Worm (Caenorhabditis elegans) whole organism, young adult: ENCODE data around the gene sra-39.

Experiments
- F23B12.7 ChIP-seq: sonication (generic microtip); optimal IDR thresholded peaks from 2 replicates; lab custom pipeline; 2017; ENCODE audit warnings: missing genetic modification characterization, mild to moderate bottlenecking, missing compliant biosample characterization, antibody characterized with exemption, moderate library complexity; ENCODE audit not compliant: insufficient read depth
- F57C9.4 ChIP-seq: sonication (generic microtip); optimal IDR thresholded peaks from 2 replicates; lab custom pipeline; 2017; ENCODE audit warnings: mild to moderate bottlenecking, missing genetic modification characterization, missing compliant biosample characterization
- aptf-3 ChIP-seq: fragments of 200-800 bp; sonication (Bioruptor generic); IDR thresholded peaks from 2 replicates; pipeline ENCODE4 v1.3.6; 2022; ENCODE audit warnings: missing genetic modification characterization, missing compliant biosample characterization
- attf-5 ChIP-seq: fragments of 200-800 bp; sonication (Bioruptor generic); optimal IDR thresholded peaks from 2 replicates; lab custom pipeline; 2018; ENCODE audit warnings: mild to moderate bottlenecking, missing genetic modification characterization, missing compliant biosample characterization
- bed-2 ChIP-seq: fragments of 200-800 bp; sonication (Bioruptor generic); IDR thresholded peaks from 2 replicates; pipeline ENCODE4 v1.3.6; 2022; ENCODE audit warnings: missing genetic modification reagents, missing genetic modification characterization, missing compliant biosample characterization
- ceh-58 ChIP-seq: fragments of 200-800 bp; sonication (Bioruptor generic); IDR thresholded peaks from 2 replicates; pipeline ENCODE4 v1.3.6; 2022; ENCODE audit warnings: missing genetic modification characterization, missing compliant biosample characterization
- ceh-91 ChIP-seq: fragments of 200-800 bp; sonication (Bioruptor generic); IDR thresholded peaks from 2 replicates; pipeline ENCODE4 v1.3.6; 2022; ENCODE audit warnings: missing genetic modification reagents, missing genetic modification characterization, missing compliant biosample characterization
- gei-17 ChIP-seq: fragments of 200-800 bp; sonication (Bioruptor generic); optimal IDR thresholded peaks from 2 replicates; lab custom pipeline; 2018; ENCODE audit warnings: mild to moderate bottlenecking, missing genetic modification characterization, missing compliant biosample characterization
- let-607 ChIP-seq, 2 experiments: fragments of 200-800 bp in 1 of 2; sonication (Bioruptor generic) in 1 of 2; sonication (generic microtip) in 1 of 2; optimal IDR thresholded peaks; 2 replicates each; lab custom pipeline; 2016 to 2018; ENCODE audit warnings: mild to moderate bottlenecking in 2 of 2, missing compliant biosample characterization in 2 of 2, missing genetic modification characterization in 2 of 2, moderate library complexity in 2 of 2, missing genotype in 1 of 2
- nfya-1 ChIP-seq: sonication (generic microtip); optimal IDR thresholded peaks from 2 replicates; lab custom pipeline; 2017; ENCODE audit warnings: antibody characterized with exemption, missing compliant biosample characterization, missing genetic modification characterization, borderline replicate concordance; ENCODE audit not compliant: insufficient read depth
- pha-4 ChIP-seq: fragments of 150-350 bp; sonication (generic microtip); optimal IDR thresholded peaks from 2 replicates; lab custom pipeline; 2014; ENCODE audit warnings: missing biosample characterization, missing genetic modification reagents, missing genetic modification characterization
- snpc-1.1 ChIP-seq: sonication (generic microtip); optimal IDR thresholded peaks from 2 replicates; lab custom pipeline; 2017; ENCODE audit warnings: missing genetic modification characterization, mild to moderate bottlenecking, missing compliant biosample characterization, antibody characterized with exemption, moderate library complexity, missing genotype, missing genetic modification reagents; ENCODE audit not compliant: insufficient read depth

DNA sequence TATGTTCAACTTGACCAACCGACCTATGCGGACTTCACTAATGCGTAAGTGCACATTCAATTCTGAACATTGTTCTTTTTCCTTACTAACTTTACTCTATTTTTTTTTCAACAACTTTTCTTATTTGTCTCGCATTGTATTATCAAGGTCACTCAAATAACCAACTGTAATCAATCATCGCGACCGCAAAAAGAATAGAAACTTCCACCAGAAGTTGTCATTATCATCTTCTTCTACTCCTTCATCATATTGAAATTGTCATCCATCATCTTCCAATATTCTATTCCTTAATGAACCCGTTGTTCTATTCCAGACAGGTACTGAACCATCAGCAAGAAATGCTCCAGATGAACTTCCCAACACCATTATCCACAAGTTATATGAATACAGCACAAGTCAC, 36.2 kb upstream of the sra-39 start:
- TF ChIP-seq pha-4 (no peak), aptf-3 (GFP tag; lab: Robert Waterston, UW) (no peak), ceh-58 (no peak), F57C9.4 (tag; lab: Kevin White, UChicago) (no peak), gei-17 (GFP tag; lab: Kevin White, UChicago) (no peak), snpc-1.1 (tag; lab: Kevin White, UChicago) (no peak), attf-5 (no peak), bed-2 (no peak), nfya-1 (no peak), F23B12.7 (no peak), ceh-91 (GFP tag; lab: Robert Waterston, UW) (no peak), let-607 (tag; optimal IDR thresholded peaks at IDR 0.05; lab: Kevin White, UChicago) (no peak)
